Worm (Caenorhabditis elegans) whole organism, early embryonic: ENCODE measurements around the gene vgln-1.

ENCODE experiments used
- B0310.2 ChIP-seq: sonication (generic microtip); optimal IDR thresholded peaks from 2 replicates; lab custom pipeline; 2016; ENCODE audit warnings: mild to moderate bottlenecking, missing genetic modification characterization, missing compliant biosample characterization
- F13C5.2 ChIP-seq: sonication (generic microtip); optimal IDR thresholded peaks from 2 replicates; lab custom pipeline; 2017; ENCODE audit warnings: mild to moderate bottlenecking, missing genetic modification characterization, inconsistent platforms, missing compliant biosample characterization
- aly-1 ChIP-seq: sonication (generic microtip); optimal IDR thresholded peaks from 2 replicates; lab custom pipeline; 2016; ENCODE audit warnings: missing genetic modification characterization, missing compliant biosample characterization
- ama-1 ChIP-seq: fragments of 150-350 bp; optimal IDR thresholded peaks from 2 replicates; lab custom pipeline; 2014
- ceh-13 ChIP-seq: fragments of 200-800 bp; sonication (Bioruptor generic); optimal IDR thresholded peaks from 2 replicates; lab custom pipeline; 2018; ENCODE audit warnings: mild to moderate bottlenecking, missing genetic modification characterization, missing compliant biosample characterization
- ceh-36 ChIP-seq: sonication (generic microtip); optimal IDR thresholded peaks from 2 replicates; lab custom pipeline; 2016; ENCODE audit warnings: missing genetic modification characterization, inconsistent platforms, missing compliant biosample characterization
- ets-7 ChIP-seq: sonication (generic microtip); optimal IDR thresholded peaks from 2 replicates; lab custom pipeline; 2016; ENCODE audit warnings: missing genotype, missing genetic modification characterization, missing compliant biosample characterization
- flt-1 ChIP-seq: fragments of 200-800 bp; sonication (Bioruptor generic); IDR thresholded peaks from 2 replicates; pipeline ENCODE4 v1.3.6; 2022; ENCODE audit warnings: missing genetic modification characterization, missing compliant biosample characterization
- hmbx-1 ChIP-seq: sonication (generic microtip); optimal IDR thresholded peaks from 2 replicates; lab custom pipeline; 2016; ENCODE audit warnings: mild to moderate bottlenecking, missing genetic modification characterization, missing compliant biosample characterization
- hmg-4 ChIP-seq: fragments of 200-800 bp; sonication (Bioruptor generic); optimal IDR thresholded peaks from 2 replicates; lab custom pipeline; 2018; ENCODE audit warnings: mild to moderate bottlenecking, missing genetic modification characterization, missing compliant biosample characterization
- hnd-1 ChIP-seq: sonication (generic microtip); optimal IDR thresholded peaks from 2 replicates; lab custom pipeline; 2016; ENCODE audit warnings: missing genetic modification characterization, missing compliant biosample characterization
- pes-1 ChIP-seq: fragments of 200-800 bp; sonication (Bioruptor generic); IDR thresholded peaks from 2 replicates; pipeline ENCODE4 v1.3.6; 2022; ENCODE audit warnings: missing genetic modification reagents, missing genetic modification characterization, missing compliant biosample characterization
- scrt-1 ChIP-seq: fragments of 200-800 bp; sonication (Bioruptor generic); IDR thresholded peaks from 2 replicates; pipeline ENCODE4 v1.3.6; 2022; ENCODE audit warnings: missing genetic modification characterization, missing compliant biosample characterization
- sea-1 ChIP-seq: fragments of 200-800 bp; sonication (Bioruptor generic); conservative IDR thresholded peaks from 2 replicates; pipeline ENCODE4 v1.3.6; 2022; ENCODE audit warnings: missing genetic modification characterization, missing compliant biosample characterization
- tbx-11 ChIP-seq: fragments of 200-800 bp; sonication (Bioruptor generic); IDR thresholded peaks from 2 replicates; pipeline ENCODE4 v1.3.6; 2022; ENCODE audit warnings: missing genetic modification characterization, missing compliant biosample characterization
- tbx-37 ChIP-seq: fragments of 200-800 bp; sonication (Bioruptor generic); conservative IDR thresholded peaks from 2 replicates; pipeline ENCODE4 v1.3.6; 2022; ENCODE audit warnings: missing genetic modification reagents, missing genetic modification characterization, missing compliant biosample characterization
- tra-4 ChIP-seq: sonication (generic microtip); optimal IDR thresholded peaks from 2 replicates; lab custom pipeline; 2017; ENCODE audit warnings: missing genetic modification characterization, missing compliant biosample characterization

The vgln-1 gene

ce11 chrII:9916177-9916576, 25.3 kb upstream of the vgln-1 start, which contains the start of gene F26C11.4:
Gene F26C11.4, minus strand, starts transcription at chrII:9916277.
- TF ChIP-seq hmg-4 (no peak), B0310.2 (tag; lab: Kevin White, UChicago) (no peak), tra-4 (tag; lab: Kevin White, UChicago) (no peak), tbx-11 (GFP tag; lab: Robert Waterston, UW) (no peak), F13C5.2 (tag; lab: Kevin White, UChicago) (no peak), hnd-1 (no peak), ets-7 (tag; lab: Kevin White, UChicago) (no peak), hmbx-1 (tag; lab: Kevin White, UChicago) (no peak), ceh-36 (tag; lab: Kevin White, UChicago) (no peak), tbx-37 (GFP tag; lab: Robert Waterston, UW) (no peak), ceh-13 (GFP tag; lab: Kevin White, UChicago) (no peak), aly-1 (tag; lab: Kevin White, UChicago) (no peak)

- TF ChIP-seq aly-1 (tag; lab: Kevin White, UChicago): no peak
- no peak for TF ChIP-seq tbx-37 (GFP tag; lab: Robert Waterston, UW)
- TF ChIP-seq pes-1 (GFP tag; lab: Robert Waterston, UW): no peak
- TF ChIP-seq hmg-4: no peak
- no peak for TF ChIP-seq hmbx-1 (tag; lab: Kevin White, UChicago)
- TF ChIP-seq tbx-11 (GFP tag; lab: Robert Waterston, UW): no peak
- no peak for TF ChIP-seq ceh-13 (GFP tag; lab: Kevin White, UChicago)
- TF ChIP-seq tra-4 (tag; lab: Kevin White, UChicago): no peak
- TF ChIP-seq F13C5.2 (tag; lab: Kevin White, UChicago): no peak
- TF ChIP-seq ama-1 (lab: Kevin White, UChicago): no peak
- TF ChIP-seq flt-1: no peak
Measured at ce11 chrII:9914999-9915398, 24.1 kb upstream of the vgln-1 start, which contains the start of gene F26C11.3. Gene F26C11.3, minus strand, starts transcription at chrII:9915099.

ce11 chrII:9904459-9904858, 13.6 kb upstream of the vgln-1 start:
- TF ChIP-seq hmg-4 (no peak), pes-1 (GFP tag; lab: Robert Waterston, UW) (no peak), ets-7 (tag; lab: Kevin White, UChicago) (no peak), aly-1 (tag; lab: Kevin White, UChicago) (no peak)

- no peak for TF ChIP-seq aly-1 (tag; lab: Kevin White, UChicago)
- no peak for TF ChIP-seq flt-1
Measured at ce11 chrII:9900276-9900675, 9.4 kb upstream of the vgln-1 start, which contains the start of gene unc-4. Gene unc-4, minus strand, starts transcription at chrII:9900376.

ce11 chrII:9898744-9899143, 7.9 kb upstream of the vgln-1 start:
- TF ChIP-seq ceh-13 (GFP tag; lab: Kevin White, UChicago) (no peak), ama-1 (lab: Kevin White, UChicago) (no peak), aly-1 (tag; lab: Kevin White, UChicago) (no peak), scrt-1 (GFP tag; lab: Robert Waterston, UW) (no peak), B0310.2 (tag; lab: Kevin White, UChicago) (no peak), tbx-37 (GFP tag; lab: Robert Waterston, UW) (no peak)

- TF ChIP-seq ceh-13 (GFP tag; lab: Kevin White, UChicago) (no peak), hnd-1 (no peak), hmg-4 (no peak), scrt-1 (GFP tag; lab: Robert Waterston, UW) (no peak), tbx-37 (GFP tag; lab: Robert Waterston, UW) (no peak), B0310.2 (tag; lab: Kevin White, UChicago) (no peak), ama-1 (lab: Kevin White, UChicago) (no peak)
Measured at ce11 chrII:9895173-9895572, 4.3 kb upstream of the vgln-1 start.

- TF ChIP-seq sea-1: no peak
- no peak for TF ChIP-seq hmg-4
- TF ChIP-seq F13C5.2 (tag; lab: Kevin White, UChicago): no peak
- TF ChIP-seq ceh-36 (tag; lab: Kevin White, UChicago): no peak
- TF ChIP-seq hmbx-1 (tag; lab: Kevin White, UChicago): no peak
- TF ChIP-seq tra-4 (tag; lab: Kevin White, UChicago): no peak
- no peak for TF ChIP-seq B0310.2 (tag; lab: Kevin White, UChicago)
Measured at ce11 chrII:9894435-9894834, 3.6 kb upstream of the vgln-1 start, which contains the start of gene F26C11.1. Gene F26C11.1, plus strand, starts transcription at chrII:9894735.

ce11 chrII:9892409-9892808, 1.5 kb upstream of the vgln-1 start, which contains the start of gene C08H9.16:
Gene C08H9.16, plus strand, starts transcription at chrII:9892778.
- TF ChIP-seq ama-1 (lab: Kevin White, UChicago) (no peak), sea-1 (no peak), scrt-1 (GFP tag; lab: Robert Waterston, UW) (no peak), pes-1 (GFP tag; lab: Robert Waterston, UW) (no peak), B0310.2 (tag; lab: Kevin White, UChicago) (no peak), hnd-1 (no peak), ceh-36 (tag; lab: Kevin White, UChicago) (no peak), tbx-37 (GFP tag; lab: Robert Waterston, UW) (no peak)

- TF ChIP-seq ets-7 (tag; lab: Kevin White, UChicago) (no peak), sea-1 (no peak), ceh-13 (GFP tag; lab: Kevin White, UChicago) (no peak), aly-1 (tag; lab: Kevin White, UChicago) (no peak), pes-1 (GFP tag; lab: Robert Waterston, UW) (no peak), hmg-4 (no peak), tbx-37 (GFP tag; lab: Robert Waterston, UW) (no peak), F13C5.2 (tag; lab: Kevin White, UChicago) (no peak), scrt-1 (GFP tag; lab: Robert Waterston, UW) (no peak), flt-1 (no peak)
Measured at ce11 chrII:9891823-9892222, 942 bp upstream of the vgln-1 start.
